Fruit fly (Drosophila melanogaster): ENCODE measurements around the gene CG14561.

dm6 chr3L:22106704-22107103, 41.0 kb downstream of the CG14561 start:
- TF ChIP-seq CG8478 (optimal IDR thresholded peaks at IDR 0.05) (no peak), CTCF (optimal IDR thresholded peaks at IDR 0.05) (no peak)
